Worm (Caenorhabditis elegans): Measurements from ENCODE around the gene unc-41.

DNA sequence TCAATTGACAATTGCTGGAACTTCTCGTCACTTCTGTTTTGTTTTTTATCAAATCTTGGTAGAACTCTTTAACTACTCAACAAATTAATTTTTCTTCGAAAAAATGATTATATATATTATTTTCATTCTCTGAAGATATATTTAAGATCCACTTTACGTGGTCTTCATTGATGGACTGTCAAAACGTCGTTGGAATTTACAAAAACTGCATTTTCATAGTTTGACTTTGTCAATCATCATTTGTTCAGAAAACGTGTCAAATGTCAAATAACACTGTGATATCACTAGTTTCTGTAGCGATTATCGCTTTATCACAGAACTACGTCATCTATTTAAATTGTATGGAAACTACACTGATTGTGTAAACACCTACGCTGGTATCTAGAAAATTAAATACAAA is 51.6 kb downstream of the unc-41 start:
- TF ChIP-seq fkh-10 (GFP tag; optimal IDR thresholded peaks at IDR 0.05), result no peak
- TF ChIP-seq nhr-12 (tag; optimal IDR thresholded peaks at IDR 0.05), result no peak
- no peak for TF ChIP-seq aha-1 (tag; optimal IDR thresholded peaks at IDR 0.05)
- TF ChIP-seq tbx-2 (tag; optimal IDR thresholded peaks at IDR 0.05), result no peak
- no peak for TF ChIP-seq nhr-11 (tag; optimal IDR thresholded peaks at IDR 0.05)
- no peak for TF ChIP-seq unc-62 (GFP tag; optimal IDR thresholded peaks at IDR 0.05)
- no peak for TF ChIP-seq nhr-28 (tag; optimal IDR thresholded peaks at IDR 0.05)

Data from whole organism, L1 larva.